Fruit fly (Drosophila melanogaster) whole organism, embryonic: ENCODE results near the gene CG3123.
A peak's percentile ranks its signal among the peaks of the same experiment; 100 is the strongest.

ENCODE experiments used
- Aef1 ChIP-seq: fragments of 200-800 bp; sonication (Bioruptor generic); IDR thresholded peaks from 3 replicates; pipeline ENCODE4 v1.3.6; 2022; ENCODE audit warnings: missing biosample characterization, missing genetic modification characterization
- Antp ChIP-seq: fragments of 200-800 bp; sonication (Bioruptor generic); optimal IDR thresholded peaks from 3 replicates; lab custom pipeline; 2016; ENCODE audit warnings: missing biosample characterization, missing genetic modification characterization
- CG10209 ChIP-seq: fragments of 200-800 bp; sonication (Bioruptor generic); optimal IDR thresholded peaks from 3 replicates; lab custom pipeline; 2017; ENCODE audit warnings: missing biosample characterization, mild to moderate bottlenecking, missing genetic modification characterization, missing genetic modification reagents
- CG1024 ChIP-seq: fragments of 200-800 bp; sonication (Bioruptor generic); IDR thresholded peaks from 2 replicates; pipeline ENCODE4 v1.3.6; 2022; ENCODE audit warnings: missing biosample characterization, missing genetic modification characterization
- CG10979 ChIP-seq: fragments of 200-800 bp; sonication (Bioruptor generic); optimal IDR thresholded peaks from 2 replicates; lab custom pipeline; 2018; ENCODE audit warnings: missing biosample characterization, mild to moderate bottlenecking, missing genetic modification characterization, moderate library complexity
- CG11247 ChIP-seq: fragments of 200-800 bp; sonication (Bioruptor generic); IDR thresholded peaks from 2 replicates; pipeline ENCODE4 v1.3.6; 2022; ENCODE audit warnings: missing biosample characterization, missing genetic modification characterization
- CG11560 ChIP-seq: fragments of 200-800 bp; sonication (Bioruptor generic); IDR thresholded peaks from 3 replicates; pipeline ENCODE4 v1.3.6; 2022; ENCODE audit warnings: missing biosample characterization, missing genetic modification characterization
- CG11695 ChIP-seq: fragments of 200-800 bp; sonication (Bioruptor generic); IDR thresholded peaks from 3 replicates; pipeline ENCODE4 v1.3.6; 2022; ENCODE audit warnings: missing biosample characterization, missing genetic modification characterization
- CG12219 ChIP-seq: fragments of 200-800 bp; sonication (Bioruptor generic); optimal IDR thresholded peaks from 3 replicates; lab custom pipeline; 2018; ENCODE audit warnings: missing biosample characterization, mild to moderate bottlenecking, missing genetic modification characterization
- CG12769 ChIP-seq: fragments of 200-800 bp; sonication (Bioruptor generic); optimal IDR thresholded peaks from 2 replicates; lab custom pipeline; 2019; ENCODE audit warnings: missing biosample characterization, mild to moderate bottlenecking, missing genetic modification characterization, moderate library complexity
- CG14014 ChIP-seq: fragments of 200-800 bp; sonication (Bioruptor generic); IDR thresholded peaks from 2 replicates; pipeline ENCODE4 v1.3.6; 2022; ENCODE audit warnings: missing biosample characterization, missing genetic modification characterization
- CG1647 ChIP-seq: fragments of 200-800 bp; sonication (Bioruptor generic); optimal IDR thresholded peaks from 3 replicates; lab custom pipeline; 2016; ENCODE audit warnings: missing biosample characterization, missing genetic modification characterization
- CG18764 ChIP-seq: fragments of 200-800 bp; sonication (Bioruptor generic); optimal IDR thresholded peaks from 3 replicates; lab custom pipeline; 2016; ENCODE audit warnings: missing biosample characterization, missing genetic modification characterization
- CG2202 ChIP-seq: fragments of 200-800 bp; sonication (Bioruptor generic); optimal IDR thresholded peaks from 2 replicates; lab custom pipeline; 2018; ENCODE audit warnings: missing biosample characterization, mild to moderate bottlenecking, missing genetic modification characterization
- CG2875 ChIP-seq: fragments of 200-800 bp; sonication (Bioruptor generic); optimal IDR thresholded peaks from 2 replicates; lab custom pipeline; 2017; ENCODE audit warnings: missing biosample characterization, mild to moderate bottlenecking, missing genetic modification characterization, missing genetic modification reagents
- CG5245 ChIP-seq: fragments of 200-800 bp; sonication (Bioruptor generic); optimal IDR thresholded peaks from 3 replicates; lab custom pipeline; 2016; ENCODE audit warnings: missing biosample characterization, missing genetic modification characterization
- CG6854 ChIP-seq: fragments of 200-800 bp; sonication (Bioruptor generic); optimal IDR thresholded peaks from 3 replicates; lab custom pipeline; 2017; ENCODE audit warnings: missing biosample characterization, mild to moderate bottlenecking, missing genetic modification characterization
- CG7987 ChIP-seq: fragments of 200-800 bp; sonication (Bioruptor generic); optimal IDR thresholded peaks from 2 replicates; lab custom pipeline; 2018; ENCODE audit warnings: missing biosample characterization, mild to moderate bottlenecking, missing genetic modification characterization, moderate library complexity
- CG8478 ChIP-seq: fragments of >200 bp; optimal IDR thresholded peaks from 2 replicates; lab custom pipeline; 2018
- CG8924 ChIP-seq: fragments of 200-800 bp; optimal IDR thresholded peaks from 3 replicates; lab custom pipeline; 2019; ENCODE audit warnings: missing biosample characterization, mild to moderate bottlenecking, missing genetic modification characterization, moderate library complexity
- CG9797 ChIP-seq: fragments of 200-800 bp; sonication (Bioruptor generic); optimal IDR thresholded peaks from 3 replicates; lab custom pipeline; 2018; ENCODE audit warnings: missing biosample characterization, mild to moderate bottlenecking, missing genetic modification characterization
- CG9817 ChIP-seq: fragments of 200-800 bp; sonication (Bioruptor generic); optimal IDR thresholded peaks from 2 replicates; lab custom pipeline; 2018; ENCODE audit warnings: missing biosample characterization, mild to moderate bottlenecking, missing genetic modification characterization, moderate library complexity
- CG9932 ChIP-seq: fragments of 200-800 bp; sonication (Bioruptor generic); IDR thresholded peaks from 2 replicates; pipeline ENCODE4 v1.3.6; 2022; ENCODE audit warnings: missing biosample characterization, missing genetic modification characterization
- CkIIα-i1 ChIP-seq: fragments of 200-800 bp; sonication (Bioruptor generic); IDR thresholded peaks from 2 replicates; pipeline ENCODE4 v1.3.6; 2022; ENCODE audit warnings: missing biosample characterization, missing genetic modification characterization
- D ChIP-seq, 2 experiments: fragments of 200-800 bp in 1 of 2; fragments of >200 bp in 1 of 2; sonication (Bioruptor generic) in 1 of 2; optimal IDR thresholded peaks; 2 replicates in 1 of 2; 3 replicates in 1 of 2; lab custom pipeline; 2017; ENCODE audit warnings: mild to moderate bottlenecking in 1 of 2, missing biosample characterization in 1 of 2, missing genetic modification characterization in 1 of 2, missing genetic modification reagents in 1 of 2
- ERR ChIP-seq: fragments of 200-800 bp; sonication (Bioruptor generic); optimal IDR thresholded peaks from 2 replicates; lab custom pipeline; 2016; ENCODE audit warnings: missing biosample characterization, missing genetic modification characterization
- HmgD ChIP-seq: fragments of 200-800 bp; sonication (Bioruptor generic); optimal IDR thresholded peaks from 3 replicates; lab custom pipeline; 2016; ENCODE audit warnings: missing biosample characterization, missing genetic modification characterization
- PHDP ChIP-seq: fragments of 200-800 bp; sonication (Bioruptor generic); optimal IDR thresholded peaks from 3 replicates; lab custom pipeline; 2018; ENCODE audit warnings: missing biosample characterization, mild to moderate bottlenecking, missing genetic modification characterization, moderate library complexity
- Ptx1 ChIP-seq: fragments of 200-800 bp; sonication (Bioruptor generic); IDR thresholded peaks from 2 replicates; pipeline ENCODE4 v1.3.6; 2022; ENCODE audit warnings: missing biosample characterization, missing genetic modification characterization
- Scr ChIP-seq: fragments of 200-800 bp; sonication (Bioruptor generic); IDR thresholded peaks from 2 replicates; pipeline ENCODE4 v1.3.6; 2022; ENCODE audit warnings: missing biosample characterization, missing genetic modification characterization; ENCODE audit not compliant: partially characterized antibody
- Sin3A ChIP-seq: fragments of >200 bp; optimal IDR thresholded peaks from 2 replicates; lab custom pipeline; 2018
- Sox102F ChIP-seq: fragments of 200-800 bp; sonication (Bioruptor generic); optimal IDR thresholded peaks from 2 replicates; lab custom pipeline; 2018; ENCODE audit warnings: missing biosample characterization, mild to moderate bottlenecking, missing genetic modification characterization, moderate library complexity
- Trl ChIP-seq, 3 experiments: fragments of >200 bp in 2 of 3; fragments of 200-800 bp in 1 of 3; sonication (Bioruptor generic) in 1 of 3; optimal IDR thresholded peaks; 2 replicates in 1 of 3; 3 replicates in 2 of 3; lab custom pipeline; 2016 to 2017; ENCODE audit warnings: missing biosample characterization in 1 of 3, missing genetic modification characterization in 1 of 3
- chn ChIP-seq: fragments of 200-800 bp; sonication (Bioruptor generic); optimal IDR thresholded peaks from 2 replicates; lab custom pipeline; 2016; ENCODE audit warnings: missing biosample characterization, missing genetic modification characterization
- en ChIP-seq: fragments of 200-800 bp; sonication (Bioruptor generic); optimal IDR thresholded peaks from 2 replicates; lab custom pipeline; 2016; ENCODE audit warnings: missing biosample characterization, missing genetic modification characterization
- ewg ChIP-seq: fragments of 200-800 bp; sonication (Bioruptor generic); optimal IDR thresholded peaks from 3 replicates; lab custom pipeline; 2017; ENCODE audit warnings: mild to moderate bottlenecking, missing biosample characterization, missing genetic modification reagents, missing genetic modification characterization
- ftz-f1 ChIP-seq: fragments of 200-800 bp; sonication (Bioruptor generic); optimal IDR thresholded peaks from 2 replicates; lab custom pipeline; 2016; ENCODE audit warnings: missing biosample characterization, missing genetic modification characterization
- fu2 ChIP-seq: fragments of 200-800 bp; sonication (Bioruptor generic); optimal IDR thresholded peaks from 2 replicates; lab custom pipeline; 2016; ENCODE audit warnings: missing biosample characterization, missing genetic modification characterization
- gro ChIP-seq: fragments of 200-800 bp; sonication (Bioruptor generic); optimal IDR thresholded peaks from 2 replicates; lab custom pipeline; 2016; ENCODE audit warnings: missing biosample characterization, missing genetic modification characterization
- hbn ChIP-seq: fragments of 200-800 bp; sonication (Bioruptor generic); IDR thresholded peaks from 2 replicates; pipeline ENCODE4 v1.3.6; 2022; ENCODE audit warnings: missing biosample characterization, missing genetic modification characterization; ENCODE audit not compliant: partially characterized antibody
- her ChIP-seq: fragments of 200-800 bp; sonication (Bioruptor generic); optimal IDR thresholded peaks from 2 replicates; lab custom pipeline; 2016; ENCODE audit warnings: missing biosample characterization, missing genetic modification characterization
- knrl ChIP-seq: fragments of 200-800 bp; sonication (Bioruptor generic); IDR thresholded peaks from 3 replicates; pipeline ENCODE4 v1.3.6; 2022; ENCODE audit warnings: missing biosample characterization, missing genetic modification characterization; ENCODE audit not compliant: partially characterized antibody
- lilli ChIP-seq: fragments of 200-800 bp; sonication (Bioruptor generic); optimal IDR thresholded peaks from 3 replicates; lab custom pipeline; 2016; ENCODE audit warnings: missing biosample characterization, missing genetic modification characterization
- nau ChIP-seq: fragments of 200-800 bp; sonication (Bioruptor generic); optimal IDR thresholded peaks from 3 replicates; lab custom pipeline; 2017; ENCODE audit warnings: missing biosample characterization, mild to moderate bottlenecking, missing genetic modification characterization, missing genetic modification reagents
- row ChIP-seq: fragments of 200-800 bp; sonication (Bioruptor generic); IDR thresholded peaks from 3 replicates; pipeline ENCODE4 v1.3.6; 2022; ENCODE audit warnings: missing biosample characterization, missing genetic modification characterization
- sqz ChIP-seq: fragments of 200-800 bp; sonication (Bioruptor generic); optimal IDR thresholded peaks from 3 replicates; lab custom pipeline; 2018; ENCODE audit warnings: missing biosample characterization, mild to moderate bottlenecking, missing genetic modification characterization
- tll ChIP-seq, 2 experiments: fragments of 200-800 bp in 1 of 2; fragments of >200 bp in 1 of 2; sonication (Bioruptor generic) in 1 of 2; optimal IDR thresholded peaks; 2 replicates each; lab custom pipeline; 2017 to 2019; ENCODE audit warnings: missing biosample characterization in 2 of 2, missing genetic modification characterization in 2 of 2, mild to moderate bottlenecking in 1 of 2, moderate library complexity in 1 of 2
- tna ChIP-seq: fragments of 200-800 bp; sonication (Bioruptor generic); IDR thresholded peaks from 2 replicates; pipeline ENCODE4 v1.3.6; 2022; ENCODE audit warnings: missing biosample characterization, missing genetic modification characterization; ENCODE audit not compliant: partially characterized antibody
- zen ChIP-seq: fragments of 200-800 bp; sonication (Bioruptor generic); optimal IDR thresholded peaks from 3 replicates; lab custom pipeline; 2018; ENCODE audit warnings: missing biosample characterization, mild to moderate bottlenecking, missing genetic modification characterization, moderate library complexity
- zfh2 ChIP-seq: fragments of 200-800 bp; sonication (Bioruptor generic); optimal IDR thresholded peaks from 2 replicates; lab custom pipeline; 2016; ENCODE audit warnings: missing biosample characterization, missing genetic modification characterization

The CG3123 gene

DNA sequence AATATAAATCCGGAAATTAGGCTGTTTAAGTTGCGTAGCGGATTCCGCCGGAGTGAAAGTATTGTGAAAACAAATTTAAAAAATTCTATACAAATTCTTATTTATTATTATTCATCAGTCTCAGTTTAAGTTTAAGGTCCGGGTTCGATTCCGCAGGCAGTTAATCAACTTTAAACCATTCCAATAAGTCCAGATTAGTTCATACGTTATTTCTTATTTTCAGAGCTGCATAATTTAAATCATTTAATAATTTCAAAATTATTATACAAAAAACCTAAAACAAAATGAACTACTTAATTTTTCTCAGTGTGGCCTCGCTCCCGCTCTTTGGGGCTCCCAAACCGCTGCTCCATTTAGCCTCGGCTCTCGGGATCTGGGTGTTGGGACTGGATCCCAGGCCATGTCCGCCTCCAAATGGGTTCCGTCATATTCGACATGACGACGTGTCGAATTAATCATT is 5.1 kb upstream of the CG3123 start (continued):
- TF ChIP-seq CG5245 (peak; percentile 73), CG9932 (GFP tag; lab: Robert Waterston, UW) (peak; percentile 77), CkIIα-i1 (no peak), zfh2 (GFP tag; lab: Kevin White, UChicago) (peak; percentile 52), CG11695 (GFP tag; lab: Robert Waterston, UW) (peak; percentile 88), CG18764 (GFP tag; lab: Kevin White, UChicago) (peak; percentile 69), CG8478 (lab: Kevin White, UChicago) (no peak), CG11560 (tag; lab: Robert Waterston, UW) (no peak), sqz (GFP tag; lab: Kevin White, UChicago) (peak; percentile 74), Scr (GFP tag; lab: Robert Waterston, UW) (no peak), Ptx1 (peak; percentile 78), hbn (GFP tag; lab: Robert Waterston, UW) (no peak), HmgD (GFP tag; lab: Kevin White, UChicago) (no peak), tll (GFP tag; optimal IDR thresholded peaks at IDR 0.05; lab: Kevin White, UChicago) (no peak), fu2 (GFP tag; lab: Kevin White, UChicago) (peak; percentile 25), CG12769 (tag; lab: Kevin White, UChicago) (peak; percentile 70), D (optimal IDR thresholded peaks at IDR 0.05; lab: Kevin White, UChicago) (no peak), D (GFP tag; optimal IDR thresholded peaks at IDR 0.05; lab: Kevin White, UChicago) (peak; percentile 93), CG10209 (GFP tag; lab: Kevin White, UChicago) (peak; percentile 89), CG1024 (GFP tag; lab: Robert Waterston, UW) (no peak), PHDP (tag; lab: Kevin White, UChicago) (peak; percentile 85), Sin3A (lab: Kevin White, UChicago) (no peak), CG8924 (peak; percentile 94), ftz-f1 (no peak), tna (GFP tag; lab: Robert Waterston, UW) (no peak), CG1647 (GFP tag; lab: Kevin White, UChicago) (peak; percentile 46), Sox102F (GFP tag; lab: Kevin White, UChicago) (peak; percentile 88), nau (GFP tag; lab: Kevin White, UChicago) (peak; percentile 84), CG2202 (tag; lab: Kevin White, UChicago) (peak; percentile 81), CG14014 (GFP tag; lab: Robert Waterston, UW) (peak; percentile 61), CG9817 (tag; lab: Kevin White, UChicago) (peak; percentile 75), en (peak; percentile 31), CG9797 (peak; percentile 32), knrl (GFP tag; lab: Robert Waterston, UW) (no peak), CG11247 (peak; percentile 56), Trl (optimal IDR thresholded peaks at IDR 0.05; lab: Kevin White, UChicago) (peak in 1 of 2 experiments; percentile 41), Trl (GFP tag; optimal IDR thresholded peaks at IDR 0.05; lab: Kevin White, UChicago) (peak; percentile 35), lilli (peak; percentile 88), CG6854 (peak; percentile 85), Aef1 (GFP tag; lab: Robert Waterston, UW) (peak; percentile 56; the same call in 2 of the 3 replicates), Antp (peak; percentile 7), CG12219 (peak; percentile 72), row (GFP tag; lab: Robert Waterston, UW) (peak; percentile 82), CG2875 (peak; percentile 83), gro (GFP tag; lab: Kevin White, UChicago) (no peak), her (no peak), CG10979 (tag; lab: Kevin White, UChicago) (peak; percentile 96), chn (GFP tag; lab: Kevin White, UChicago) (peak; percentile 68), CG7987 (GFP tag; lab: Kevin White, UChicago) (peak; percentile 42), ERR (no peak), zen (tag; lab: Kevin White, UChicago) (peak; percentile 65), ewg (peak; percentile 77)
